Worm (Caenorhabditis elegans) whole organism, young adult: ENCODE results near the gene C50F4.8.

Source experiments
- B0035.1 ChIP-seq: sonication (generic microtip); optimal IDR thresholded peaks from 2 replicates; lab custom pipeline; 2016; ENCODE audit warnings: missing genetic modification characterization, mild to moderate bottlenecking, missing compliant biosample characterization, missing genotype, missing genetic modification reagents
- C06A6.2 ChIP-seq: fragments of 200-800 bp; sonication (Bioruptor generic); conservative IDR thresholded peaks from 2 replicates; pipeline ENCODE4 v1.3.6; 2022; ENCODE audit warnings: missing genetic modification characterization, missing compliant biosample characterization
- F10E7.11 ChIP-seq: sonication (generic microtip); optimal IDR thresholded peaks from 2 replicates; lab custom pipeline; 2017; ENCODE audit warnings: mild to moderate bottlenecking, missing genetic modification characterization, moderate library complexity, missing compliant biosample characterization
- F22D6.2 ChIP-seq: sonication (generic microtip); optimal IDR thresholded peaks from 2 replicates; lab custom pipeline; 2016; ENCODE audit warnings: mild to moderate bottlenecking, missing genetic modification characterization, missing compliant biosample characterization
- F33H1.4 ChIP-seq: fragments of 200-800 bp; sonication (Bioruptor generic); IDR thresholded peaks from 2 replicates; pipeline ENCODE4 v1.3.6; 2022; ENCODE audit warnings: missing genetic modification reagents, missing genetic modification characterization, missing compliant biosample characterization
- F39B2.1 ChIP-seq: fragments of 200-800 bp; sonication (Bioruptor generic); IDR thresholded peaks from 2 replicates; pipeline ENCODE4 v1.3.6; 2022; ENCODE audit warnings: missing genetic modification reagents, missing genetic modification characterization, missing compliant biosample characterization
- F49E8.2 ChIP-seq: sonication (generic microtip); optimal IDR thresholded peaks from 3 replicates; lab custom pipeline; 2017; ENCODE audit warnings: missing genetic modification characterization, mild to moderate bottlenecking, missing compliant biosample characterization, antibody characterized with exemption, moderate library complexity; ENCODE audit not compliant: insufficient read depth
- K11D2.4 ChIP-seq: fragments of 200-800 bp; sonication (Bioruptor generic); IDR thresholded peaks from 2 replicates; pipeline ENCODE4 v1.3.6; 2022; ENCODE audit warnings: missing genetic modification reagents, missing genetic modification characterization, missing compliant biosample characterization
- Y95B8A.8 ChIP-seq: fragments of 200-800 bp; sonication (Bioruptor generic); IDR thresholded peaks from 2 replicates; pipeline ENCODE4 v1.3.6; 2022; ENCODE audit warnings: missing genetic modification reagents, missing genetic modification characterization, missing compliant biosample characterization
- akir-1 ChIP-seq: fragments of 200-800 bp; sonication (Bioruptor generic); optimal IDR thresholded peaks from 2 replicates; lab custom pipeline; 2018; ENCODE audit warnings: mild to moderate bottlenecking, missing genetic modification characterization, moderate library complexity, missing compliant biosample characterization
- atf-7 ChIP-seq: sonication (generic microtip); optimal IDR thresholded peaks from 2 replicates; lab custom pipeline; 2017; ENCODE audit warnings: mild to moderate bottlenecking, missing genetic modification characterization, missing compliant biosample characterization
- attf-3 ChIP-seq: fragments of 200-800 bp; sonication (Bioruptor generic); conservative IDR thresholded peaks from 2 replicates; pipeline ENCODE4 v1.3.6; 2022; ENCODE audit warnings: missing genetic modification reagents, missing genetic modification characterization, missing compliant biosample characterization
- attf-5 ChIP-seq: fragments of 200-800 bp; sonication (Bioruptor generic); optimal IDR thresholded peaks from 2 replicates; lab custom pipeline; 2018; ENCODE audit warnings: mild to moderate bottlenecking, missing genetic modification characterization, missing compliant biosample characterization
- attf-6 ChIP-seq: fragments of 200-800 bp; sonication (Bioruptor generic); IDR thresholded peaks from 2 replicates; pipeline ENCODE4 v1.3.6; 2022; ENCODE audit warnings: missing genetic modification reagents, missing genetic modification characterization, missing compliant biosample characterization
- cebp-1 ChIP-seq, 2 experiments: fragments of 200-800 bp in 1 of 2; sonication (Bioruptor generic) in 1 of 2; sonication (generic microtip) in 1 of 2; IDR thresholded peaks in 1 of 2; optimal IDR thresholded peaks in 1 of 2; 2 replicates each; pipeline versions ENCODE4 v1.3.6 to Lab custom; 2017 to 2022; ENCODE audit warnings: missing compliant biosample characterization in 2 of 2, missing genetic modification characterization in 2 of 2, mild to moderate bottlenecking in 1 of 2, missing genetic modification reagents in 1 of 2, moderate library complexity in 1 of 2
- ceh-40 ChIP-seq: fragments of 200-800 bp; sonication (Bioruptor generic); IDR thresholded peaks from 2 replicates; pipeline ENCODE4 v1.3.6; 2022; ENCODE audit warnings: missing genetic modification characterization, missing compliant biosample characterization
- ceh-91 ChIP-seq: fragments of 200-800 bp; sonication (Bioruptor generic); IDR thresholded peaks from 2 replicates; pipeline ENCODE4 v1.3.6; 2022; ENCODE audit warnings: missing genetic modification reagents, missing genetic modification characterization, missing compliant biosample characterization
- dox-1 ChIP-seq: fragments of 200-800 bp; sonication (Bioruptor generic); IDR thresholded peaks from 2 replicates; pipeline ENCODE4 v1.3.6; 2022; ENCODE audit warnings: missing genetic modification reagents, missing genetic modification characterization, missing compliant biosample characterization
- dpff-1 ChIP-seq: sonication (generic microtip); optimal IDR thresholded peaks from 2 replicates; lab custom pipeline; 2017; ENCODE audit warnings: mild to moderate bottlenecking, missing genetic modification characterization, missing compliant biosample characterization
- dpl-1 ChIP-seq: fragments of 150-350 bp; optimal IDR thresholded peaks from 2 replicates; lab custom pipeline; 2014; ENCODE audit warnings: missing biosample characterization, missing genetic modification reagents, missing genetic modification characterization
- ets-4 ChIP-seq: fragments of 200-800 bp; sonication (Bioruptor generic); optimal IDR thresholded peaks from 2 replicates; lab custom pipeline; 2018; ENCODE audit warnings: mild to moderate bottlenecking, missing genetic modification characterization, missing compliant biosample characterization
- hlh-12 ChIP-seq: sonication (generic microtip); optimal IDR thresholded peaks from 2 replicates; lab custom pipeline; 2016; ENCODE audit warnings: missing genetic modification characterization, missing compliant biosample characterization
- hmg-1.2 ChIP-seq: fragments of 200-800 bp; sonication (Bioruptor generic); IDR thresholded peaks from 2 replicates; pipeline ENCODE4 v1.3.6; 2022; ENCODE audit warnings: missing genetic modification reagents, missing genetic modification characterization, missing compliant biosample characterization
- let-526 ChIP-seq: fragments of 200-800 bp; sonication (Bioruptor generic); IDR thresholded peaks from 2 replicates; pipeline ENCODE4 v1.3.6; 2022; ENCODE audit warnings: missing genetic modification reagents, missing genetic modification characterization, missing compliant biosample characterization
- lin-26 ChIP-seq: fragments of 200-800 bp; sonication (Bioruptor generic); IDR thresholded peaks from 2 replicates; pipeline ENCODE4 v1.3.6; 2022; ENCODE audit warnings: missing genetic modification reagents, missing genetic modification characterization, missing compliant biosample characterization
- lin-35 ChIP-seq, 3 experiments: fragments of 150-350 bp in 2 of 3; sonication (generic microtip) in 1 of 3; optimal IDR thresholded peaks; 2 replicates each; lab custom pipeline; 2014 to 2018; ENCODE audit warnings: missing biosample characterization in 3 of 3, missing genetic modification characterization in 3 of 3, missing genetic modification reagents in 3 of 3
- madf-3 ChIP-seq: fragments of 200-800 bp; sonication (Bioruptor generic); IDR thresholded peaks from 2 replicates; pipeline ENCODE4 v1.3.6; 2022; ENCODE audit warnings: missing genetic modification reagents, missing genetic modification characterization, missing compliant biosample characterization
- madf-8 ChIP-seq: fragments of 200-800 bp; sonication (Bioruptor generic); conservative IDR thresholded peaks from 2 replicates; pipeline ENCODE4 v1.3.6; 2022; ENCODE audit warnings: missing genetic modification reagents, missing genetic modification characterization, missing compliant biosample characterization
- mcd-1 ChIP-seq: fragments of 200-800 bp; sonication (Bioruptor generic); IDR thresholded peaks from 2 replicates; pipeline ENCODE4 v1.3.6; 2022; ENCODE audit warnings: missing genetic modification reagents, missing genetic modification characterization, missing compliant biosample characterization
- mes-4 ChIP-seq: sonication (generic microtip); optimal IDR thresholded peaks from 2 replicates; lab custom pipeline; 2016; ENCODE audit warnings: missing genotype, missing genetic modification characterization, missing compliant biosample characterization
- mxl-1 ChIP-seq: sonication (generic microtip); optimal IDR thresholded peaks from 2 replicates; lab custom pipeline; 2016; ENCODE audit warnings: missing genetic modification characterization, missing compliant biosample characterization
- nfya-1 ChIP-seq: sonication (generic microtip); optimal IDR thresholded peaks from 2 replicates; lab custom pipeline; 2017; ENCODE audit warnings: antibody characterized with exemption, missing compliant biosample characterization, missing genetic modification characterization, borderline replicate concordance; ENCODE audit not compliant: insufficient read depth
- nhr-80 ChIP-seq: sonication (generic microtip); optimal IDR thresholded peaks from 2 replicates; lab custom pipeline; 2016; ENCODE audit warnings: missing genetic modification characterization, missing compliant biosample characterization
- nhr-90 ChIP-seq: sonication (generic microtip); optimal IDR thresholded peaks from 2 replicates; lab custom pipeline; 2016; ENCODE audit warnings: missing genotype, mild to moderate bottlenecking, missing genetic modification characterization, missing compliant biosample characterization
- pbrm-1 ChIP-seq: fragments of 200-800 bp; sonication (Bioruptor generic); IDR thresholded peaks from 2 replicates; pipeline ENCODE4 v1.3.6; 2022; ENCODE audit warnings: missing genetic modification reagents, missing genetic modification characterization, missing compliant biosample characterization
- rcor-1 ChIP-seq: fragments of 200-800 bp; sonication (Bioruptor generic); IDR thresholded peaks from 2 replicates; pipeline ENCODE4 v1.3.6; 2022; ENCODE audit warnings: missing genetic modification reagents, missing genetic modification characterization, missing compliant biosample characterization
- rpc-1 ChIP-seq, 2 experiments: fragments of 150-350 bp in 1 of 2; sonication (generic microtip) in 1 of 2; optimal IDR thresholded peaks; 2 replicates each; lab custom pipeline; 2014 to 2018; ENCODE audit warnings: missing biosample characterization in 1 of 2, missing genetic modification characterization in 1 of 2, missing genetic modification reagents in 1 of 2, missing genotype in 1 of 2
- snpc-1.1 ChIP-seq: sonication (generic microtip); optimal IDR thresholded peaks from 2 replicates; lab custom pipeline; 2017; ENCODE audit warnings: missing genetic modification characterization, mild to moderate bottlenecking, missing compliant biosample characterization, antibody characterized with exemption, moderate library complexity, missing genotype, missing genetic modification reagents; ENCODE audit not compliant: insufficient read depth
- snpc-1.3 ChIP-seq: sonication (generic microtip); optimal IDR thresholded peaks from 2 replicates; lab custom pipeline; 2017; ENCODE audit warnings: missing genetic modification characterization, mild to moderate bottlenecking, missing compliant biosample characterization, antibody characterized with exemption, moderate library complexity, missing genotype, missing genetic modification reagents; ENCODE audit not compliant: insufficient read depth
- tbp1 ChIP-seq: fragments of 200-800 bp; sonication (Bioruptor generic); optimal IDR thresholded peaks from 2 replicates; lab custom pipeline; 2018; ENCODE audit warnings: mild to moderate bottlenecking, missing genetic modification characterization, missing compliant biosample characterization
- tlf-1 ChIP-seq: fragments of 200-800 bp; sonication (Bioruptor generic); optimal IDR thresholded peaks from 2 replicates; lab custom pipeline; 2018; ENCODE audit warnings: mild to moderate bottlenecking, missing genetic modification characterization, missing compliant biosample characterization
- zfh-2 ChIP-seq: fragments of 200-800 bp; sonication (Bioruptor generic); conservative IDR thresholded peaks from 2 replicates; pipeline ENCODE4 v1.3.6; 2022; ENCODE audit warnings: missing genetic modification reagents, missing genetic modification characterization, missing compliant biosample characterization
- ztf-28 ChIP-seq: fragments of 200-800 bp; sonication (Bioruptor generic); IDR thresholded peaks from 2 replicates; pipeline ENCODE4 v1.3.6; 2022; ENCODE audit warnings: missing genetic modification reagents, missing genetic modification characterization, missing compliant biosample characterization
- ztf-3 ChIP-seq: fragments of 200-800 bp; sonication (Bioruptor generic); optimal IDR thresholded peaks from 2 replicates; lab custom pipeline; 2018; ENCODE audit warnings: mild to moderate bottlenecking, missing genetic modification characterization, missing compliant biosample characterization

The C50F4.8 gene

DNA sequence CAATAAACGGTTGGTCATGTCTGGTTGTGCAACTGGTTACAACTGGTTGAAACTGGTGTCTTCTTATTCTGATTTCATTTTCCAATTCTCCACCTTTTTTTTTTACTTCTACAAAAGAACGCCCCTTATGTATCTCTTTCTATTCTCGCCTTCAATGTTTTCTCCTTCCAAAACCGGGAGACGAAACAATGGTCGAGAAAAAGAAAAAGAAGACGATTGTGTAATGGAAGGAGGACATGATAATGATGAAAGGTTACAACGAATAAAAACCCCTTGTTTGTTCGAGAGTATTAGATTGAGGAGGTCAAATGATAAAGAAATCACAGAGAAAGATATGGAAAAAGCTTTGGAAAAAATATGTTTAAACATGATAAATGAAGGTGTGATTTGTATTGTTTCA, at the start of gene C50F4.8:
Gene C50F4.8, minus strand, starts transcription at position 28 of the 400 bp plus-strand sequence.
- no peak for TF ChIP-seq F39B2.1 (GFP tag; lab: Robert Waterston, UW)
- no peak for TF ChIP-seq attf-6 (GFP tag; lab: Robert Waterston, UW)
- TF ChIP-seq C06A6.2, result no peak
- TF ChIP-seq mxl-1 (tag; lab: Kevin White, UChicago), result no peak
- TF ChIP-seq rcor-1 (GFP tag; lab: Robert Waterston, UW), result no peak
- TF ChIP-seq dpff-1, result no peak
- no peak for TF ChIP-seq K11D2.4 (GFP tag; lab: Robert Waterston, UW)
- no peak for TF ChIP-seq F33H1.4 (GFP tag; lab: Robert Waterston, UW)
- no peak for TF ChIP-seq ets-4 (GFP tag; lab: Kevin White, UChicago)
- no peak for TF ChIP-seq ztf-3 (GFP tag; lab: Kevin White, UChicago)
- TF ChIP-seq lin-26 (GFP tag; lab: Robert Waterston, UW), result no peak
- TF ChIP-seq dox-1 (GFP tag; lab: Robert Waterston, UW), result no peak

DNA sequence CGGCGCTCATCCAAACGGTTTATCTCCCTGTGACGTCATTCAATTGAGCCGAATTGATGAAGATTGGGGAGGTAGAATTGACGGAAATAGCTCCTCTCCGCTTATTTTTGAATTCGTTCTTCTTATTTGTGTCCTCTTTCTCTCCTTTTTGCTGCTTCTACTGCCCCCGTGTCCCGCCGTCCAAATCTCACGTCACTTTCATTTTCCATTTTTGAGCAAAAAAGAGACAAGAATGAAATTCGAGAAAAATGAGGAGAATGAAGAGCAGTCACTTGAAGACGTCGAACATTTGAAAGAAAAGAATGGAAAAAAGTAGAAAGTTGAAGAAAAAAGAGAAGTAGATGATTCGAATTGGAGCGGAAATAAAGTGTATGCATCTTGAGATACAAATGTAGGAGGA, 44.9 kb upstream of the C50F4.8 start:
- TF ChIP-seq atf-7 (tag; lab: Kevin White, UChicago) (peak; percentile 7), let-526 (GFP tag; lab: Robert Waterston, UW) (no peak), nhr-80 (tag; lab: Kevin White, UChicago) (no peak), snpc-1.1 (no peak), attf-3 (GFP tag; lab: Robert Waterston, UW) (no peak)

DNA sequence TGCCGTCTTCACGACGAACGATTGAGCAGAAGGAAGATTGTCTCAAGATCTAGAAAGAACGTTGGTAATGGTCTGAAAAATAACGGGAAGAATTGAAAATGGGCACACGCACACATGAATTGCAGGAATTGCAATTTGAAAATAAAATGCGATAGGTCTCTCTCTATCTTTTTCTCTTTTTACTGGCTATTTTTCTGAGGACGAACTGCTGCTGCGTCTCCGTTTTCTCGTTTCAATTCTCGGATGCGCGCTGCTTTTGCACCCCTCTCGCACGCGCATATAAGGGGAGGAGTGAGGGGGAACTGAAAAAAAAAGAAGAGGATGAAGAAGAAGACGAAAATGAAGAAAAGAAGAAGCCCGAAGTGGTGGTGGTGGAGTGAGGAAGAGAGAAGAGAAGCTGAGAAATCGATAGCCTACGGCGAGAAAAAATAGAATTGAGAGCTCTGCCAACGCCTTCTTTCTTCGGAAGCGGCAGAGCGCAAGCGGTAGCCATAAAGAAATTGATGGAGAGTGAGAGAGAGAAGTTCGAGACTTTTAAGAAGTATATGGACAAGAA, 43.0 kb upstream of the C50F4.8 start, which contains the start of gene rgef-1:
Gene rgef-1, minus strand, starts transcription at position 51 of the 556 bp plus-strand sequence.
- TF ChIP-seq madf-8 (no peak), rpc-1 (optimal IDR thresholded peaks at IDR 0.05; lab: Kevin White, UChicago) (no peak), rpc-1 (tag; optimal IDR thresholded peaks at IDR 0.05; lab: Kevin White, UChicago) (no peak), ztf-28 (no peak), lin-35 (GFP tag; optimal IDR thresholded peaks at IDR 0.05; lab: Kevin White, UChicago) (peak in 1 of 3 experiments; percentile 16), mxl-1 (tag; lab: Kevin White, UChicago) (no peak), nhr-90 (tag; lab: Kevin White, UChicago) (no peak), tlf-1 (no peak), snpc-1.3 (tag; lab: Kevin White, UChicago) (no peak), tbp1 (GFP tag; lab: Kevin White, UChicago) (no peak), Y95B8A.8 (GFP tag; lab: Robert Waterston, UW) (no peak), dpl-1 (GFP tag; lab: Kevin White, UChicago) (no peak), nhr-80 (tag; lab: Kevin White, UChicago) (no peak), hlh-12 (tag; lab: Kevin White, UChicago) (no peak), zfh-2 (GFP tag; lab: Robert Waterston, UW) (peak; percentile 91), ceh-40 (GFP tag; lab: Robert Waterston, UW) (no peak), K11D2.4 (GFP tag; lab: Robert Waterston, UW) (0 out of 2 replicates have a peak, but pooled peaks have one; percentile 19), mes-4 (tag; lab: Kevin White, UChicago) (no peak), ceh-91 (GFP tag; lab: Robert Waterston, UW) (no peak), F22D6.2 (tag; lab: Kevin White, UChicago) (no peak), B0035.1 (tag; lab: Kevin White, UChicago) (no peak), madf-3 (no peak), attf-5 (no peak), mcd-1 (GFP tag; lab: Robert Waterston, UW) (peak; percentile 30; the same call in 1 of the 2 replicates), akir-1 (GFP tag; lab: Kevin White, UChicago) (no peak), F10E7.11 (tag; lab: Kevin White, UChicago) (no peak), cebp-1 (GFP tag; IDR thresholded peaks at IDR 0.05; lab: Robert Waterston, UW) (no peak), cebp-1 (tag; optimal IDR thresholded peaks at IDR 0.05; lab: Kevin White, UChicago) (no peak), hmg-1.2 (GFP tag; lab: Robert Waterston, UW) (0 out of 2 replicates have a peak, but pooled peaks have one; percentile 9), nfya-1 (tag; lab: Kevin White, UChicago) (no peak), F49E8.2 (tag; lab: Kevin White, UChicago) (no peak), pbrm-1 (0 out of 2 replicates have a peak, but pooled peaks have one; percentile 13)
